Worm (Caenorhabditis elegans): ENCODE measurements around the gene C06G3.8.

DNA sequence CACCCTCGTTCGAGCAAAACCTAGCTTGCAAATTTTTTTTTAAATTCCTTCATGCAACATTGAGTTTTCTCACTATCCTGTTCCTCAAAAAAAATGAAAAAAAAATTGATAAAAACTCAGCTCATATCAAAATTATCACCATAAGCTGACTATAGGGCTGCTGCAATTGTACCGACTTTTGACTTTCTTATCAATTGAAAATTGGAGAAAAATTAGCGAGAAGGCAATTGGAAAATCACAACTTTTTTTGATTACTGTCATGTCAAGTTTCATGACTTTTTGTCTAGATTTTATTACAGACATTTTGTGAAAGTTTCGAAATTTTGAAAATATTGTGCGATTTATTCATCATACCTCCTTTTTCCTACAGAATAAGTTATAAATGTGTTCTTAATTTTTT, 6.5 kb downstream of the C06G3.8 start:
- no peak for TF ChIP-seq him-1 (tag; optimal IDR thresholded peaks at IDR 0.05)
- TF ChIP-seq dao-5 (tag; optimal IDR thresholded peaks at IDR 0.05), result no peak
